Worm (Caenorhabditis elegans) whole organism, L2 larva: Measurements from ENCODE around the gene D2062.1.
"Not testable (repeated sequence)": the region's sequence is repeated elsewhere in the genome, so short reads cannot be mapped to it uniquely, and the experiment has no call there.

Source experiments
- C34F6.9 ChIP-seq: fragments of 150-350 bp; optimal IDR thresholded peaks from 2 replicates; lab custom pipeline; 2014; ENCODE audit warnings: missing biosample characterization, missing genetic modification characterization
- F13H6.1 ChIP-seq: sonication (generic microtip); optimal IDR thresholded peaks from 2 replicates; lab custom pipeline; 2016; ENCODE audit warnings: missing genetic modification characterization, missing compliant biosample characterization
- alr-1 ChIP-seq: fragments of 150-350 bp; optimal IDR thresholded peaks from 2 replicates; lab custom pipeline; 2014; ENCODE audit warnings: missing biosample characterization, missing genetic modification characterization
- aly-2 ChIP-seq: fragments of 150-350 bp; optimal IDR thresholded peaks from 2 replicates; lab custom pipeline; 2014; ENCODE audit warnings: missing biosample characterization, missing genetic modification characterization
- blmp-1 ChIP-seq: sonication (generic microtip); optimal IDR thresholded peaks from 2 replicates; lab custom pipeline; 2017; ENCODE audit warnings: missing genetic modification characterization, mild to moderate bottlenecking, missing compliant biosample characterization, antibody characterized with exemption, moderate library complexity; ENCODE audit not compliant: insufficient read depth
- ceh-16 ChIP-seq: fragments of 150-350 bp; optimal IDR thresholded peaks from 2 replicates; lab custom pipeline; 2014; ENCODE audit warnings: missing biosample characterization, missing genetic modification characterization
- ceh-82 ChIP-seq: fragments of 150-350 bp; optimal IDR thresholded peaks from 2 replicates; lab custom pipeline; 2014; ENCODE audit warnings: missing biosample characterization, missing genetic modification characterization
- dmd-4 ChIP-seq: sonication (generic microtip); optimal IDR thresholded peaks from 2 replicates; lab custom pipeline; 2017; ENCODE audit warnings: missing biosample characterization, missing genetic modification characterization
- egl-27 ChIP-seq: sonication (generic microtip); optimal IDR thresholded peaks from 3 replicates; lab custom pipeline; 2017; ENCODE audit warnings: missing biosample characterization, missing genetic modification reagents, missing genetic modification characterization
- elt-1 ChIP-seq: fragments of 150-350 bp; optimal IDR thresholded peaks from 2 replicates; lab custom pipeline; 2014; ENCODE audit warnings: missing biosample characterization, missing genetic modification characterization
- elt-3 ChIP-seq: sonication (generic microtip); optimal IDR thresholded peaks from 2 replicates; lab custom pipeline; 2017; ENCODE audit warnings: missing biosample characterization, missing genetic modification characterization
- fos-1 ChIP-seq: fragments of 150-350 bp; optimal IDR thresholded peaks from 2 replicates; lab custom pipeline; 2014; ENCODE audit warnings: missing biosample characterization, missing genetic modification characterization
- gmeb-1 ChIP-seq: fragments of 150-350 bp; optimal IDR thresholded peaks from 2 replicates; lab custom pipeline; 2014; ENCODE audit warnings: missing biosample characterization, missing genetic modification characterization
- lin-13 ChIP-seq: fragments of 150-350 bp; optimal IDR thresholded peaks from 2 replicates; lab custom pipeline; 2014; ENCODE audit warnings: missing biosample characterization, missing genetic modification reagents, missing genetic modification characterization
- lin-39 ChIP-seq: fragments of 150-350 bp; optimal IDR thresholded peaks from 2 replicates; lab custom pipeline; 2014; ENCODE audit warnings: missing biosample characterization, missing genetic modification reagents, missing genetic modification characterization
- lsy-2 ChIP-seq, 2 experiments: fragments of 150-350 bp in 1 of 2; sonication (generic microtip) in 1 of 2; optimal IDR thresholded peaks; 2 replicates each; lab custom pipeline; 2014 to 2017; ENCODE audit warnings: missing biosample characterization in 2 of 2, missing genetic modification characterization in 2 of 2
- mab-5 ChIP-seq: fragments of 150-350 bp; optimal IDR thresholded peaks from 2 replicates; lab custom pipeline; 2014; ENCODE audit warnings: missing biosample characterization, missing genetic modification characterization
- mbf-1 ChIP-seq: sonication (generic microtip); optimal IDR thresholded peaks from 2 replicates; lab custom pipeline; 2017; ENCODE audit warnings: missing biosample characterization, missing genetic modification characterization
- mdl-1 ChIP-seq, 2 experiments: fragments of 150-350 bp in 1 of 2; sonication (generic microtip) in 1 of 2; optimal IDR thresholded peaks; 2 replicates each; lab custom pipeline; 2017; ENCODE audit warnings: missing biosample characterization in 2 of 2, missing genetic modification characterization in 2 of 2
- nhr-10 ChIP-seq: sonication (generic microtip); optimal IDR thresholded peaks from 2 replicates; lab custom pipeline; 2017; ENCODE audit warnings: missing biosample characterization, missing genetic modification characterization
- nhr-11 ChIP-seq: fragments of 150-350 bp; optimal IDR thresholded peaks from 2 replicates; lab custom pipeline; 2014; ENCODE audit warnings: missing biosample characterization, missing genetic modification characterization
- nhr-12 ChIP-seq: fragments of 150-350 bp; optimal IDR thresholded peaks from 2 replicates; lab custom pipeline; 2014; ENCODE audit warnings: missing biosample characterization, missing genetic modification characterization
- nhr-129 ChIP-seq: fragments of 150-350 bp; optimal IDR thresholded peaks from 2 replicates; lab custom pipeline; 2014; ENCODE audit warnings: missing biosample characterization, missing genetic modification characterization
- nhr-21 ChIP-seq: fragments of 150-350 bp; optimal IDR thresholded peaks from 2 replicates; lab custom pipeline; 2014; ENCODE audit warnings: missing biosample characterization, missing genetic modification characterization
- nhr-23 ChIP-seq: fragments of 150-350 bp; optimal IDR thresholded peaks from 2 replicates; lab custom pipeline; 2014; ENCODE audit warnings: missing biosample characterization, missing genetic modification reagents, missing genetic modification characterization
- nhr-237 ChIP-seq: fragments of 150-350 bp; optimal IDR thresholded peaks from 2 replicates; lab custom pipeline; 2014; ENCODE audit warnings: missing biosample characterization, missing genetic modification characterization
- nhr-6 ChIP-seq: fragments of 150-350 bp; optimal IDR thresholded peaks from 2 replicates; lab custom pipeline; 2014; ENCODE audit warnings: missing biosample characterization, missing genetic modification characterization
- nhr-77 ChIP-seq: fragments of 150-350 bp; optimal IDR thresholded peaks from 2 replicates; lab custom pipeline; 2014; ENCODE audit warnings: missing biosample characterization, missing genetic modification characterization
- peb-1 ChIP-seq: fragments of 150-350 bp; optimal IDR thresholded peaks from 2 replicates; lab custom pipeline; 2014; ENCODE audit warnings: missing biosample characterization, missing genetic modification characterization
- sem-4 ChIP-seq: fragments of 150-350 bp; optimal IDR thresholded peaks from 2 replicates; lab custom pipeline; 2014; ENCODE audit warnings: missing biosample characterization, missing genetic modification reagents, missing genetic modification characterization
- sma-3 ChIP-seq: sonication (generic microtip); optimal IDR thresholded peaks from 2 replicates; lab custom pipeline; 2016; ENCODE audit warnings: missing genetic modification reagents, missing genetic modification characterization, missing compliant biosample characterization
- sma-9 ChIP-seq, 2 experiments: fragments of 150-350 bp in 1 of 2; sonication (generic microtip) in 1 of 2; optimal IDR thresholded peaks; 2 replicates each; lab custom pipeline; 2014 to 2016; ENCODE audit warnings: missing genetic modification characterization in 2 of 2, mild to moderate bottlenecking in 1 of 2, missing biosample characterization in 1 of 2, missing compliant biosample characterization in 1 of 2, missing genetic modification reagents in 1 of 2, moderate library complexity in 1 of 2
- unc-39 ChIP-seq: fragments of 150-350 bp; optimal IDR thresholded peaks from 2 replicates; lab custom pipeline; 2014; ENCODE audit warnings: missing biosample characterization, missing genetic modification characterization
- unc-55 ChIP-seq: fragments of 150-350 bp; sonication (generic microtip); optimal IDR thresholded peaks from 3 replicates; lab custom pipeline; 2014; ENCODE audit warnings: missing biosample characterization, missing genetic modification reagents, missing genetic modification characterization
- zag-1 ChIP-seq: fragments of 150-350 bp; optimal IDR thresholded peaks from 2 replicates; lab custom pipeline; 2014; ENCODE audit warnings: missing biosample characterization, missing genetic modification characterization
- ztf-1 ChIP-seq: fragments of 200-800 bp; sonication (Bioruptor generic); conservative IDR thresholded peaks from 2 replicates; pipeline ENCODE4 v1.3.6; 2022; ENCODE audit warnings: missing genetic modification characterization, missing compliant biosample characterization
- ztf-11 ChIP-seq: sonication (generic microtip); optimal IDR thresholded peaks from 2 replicates; lab custom pipeline; 2017; ENCODE audit warnings: missing biosample characterization, missing genetic modification characterization
- ztf-4 ChIP-seq: fragments of 150-350 bp; optimal IDR thresholded peaks from 2 replicates; lab custom pipeline; 2014; ENCODE audit warnings: missing biosample characterization, missing genetic modification characterization

D2062.1 gene

DNA sequence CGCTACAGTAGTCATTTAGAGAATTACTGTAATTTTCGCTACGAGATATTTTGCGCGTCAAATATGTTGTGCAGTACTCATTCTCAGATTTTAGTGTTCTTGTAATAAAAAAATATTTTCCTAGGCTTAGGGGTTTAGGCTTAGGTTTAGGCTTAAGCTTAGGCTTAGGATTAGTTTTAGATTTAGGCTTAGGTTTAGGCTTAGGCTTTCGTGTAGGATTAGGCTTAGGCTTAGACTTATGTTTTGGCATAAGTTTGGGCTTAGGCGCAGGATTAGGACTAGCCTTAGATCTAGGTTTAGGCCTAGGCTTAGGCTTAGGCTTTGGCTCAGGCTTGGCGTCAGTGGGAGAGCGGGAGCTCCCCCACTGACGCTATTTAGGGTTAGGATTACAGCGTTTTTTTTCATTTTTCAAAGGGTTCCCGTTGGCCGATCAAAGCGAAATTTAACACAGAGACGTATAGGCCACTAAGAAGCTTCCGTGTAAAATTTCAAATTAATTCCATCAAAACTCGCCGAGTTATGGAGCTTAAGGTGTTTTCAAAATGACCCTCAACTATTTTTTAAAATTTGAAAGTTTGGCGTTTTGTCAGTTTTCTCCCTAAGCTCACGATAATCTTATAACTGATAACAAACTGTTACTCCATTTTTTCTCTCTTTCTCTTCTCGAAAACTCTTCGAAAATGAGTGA is 8.3 kb downstream of the D2062.1 start, which contains the start of gene F22E5.8:
Gene F22E5.8, plus strand, starts transcription at position 638 of the 688 bp plus-strand sequence.
- not testable (repeated sequence) for TF ChIP-seq ceh-16, blmp-1, C34F6.9 (tag; lab: Kevin White, UChicago)
- TF ChIP-seq, all 48 proteins: peak for 0; not testable (repeated sequence) for 48

DNA sequence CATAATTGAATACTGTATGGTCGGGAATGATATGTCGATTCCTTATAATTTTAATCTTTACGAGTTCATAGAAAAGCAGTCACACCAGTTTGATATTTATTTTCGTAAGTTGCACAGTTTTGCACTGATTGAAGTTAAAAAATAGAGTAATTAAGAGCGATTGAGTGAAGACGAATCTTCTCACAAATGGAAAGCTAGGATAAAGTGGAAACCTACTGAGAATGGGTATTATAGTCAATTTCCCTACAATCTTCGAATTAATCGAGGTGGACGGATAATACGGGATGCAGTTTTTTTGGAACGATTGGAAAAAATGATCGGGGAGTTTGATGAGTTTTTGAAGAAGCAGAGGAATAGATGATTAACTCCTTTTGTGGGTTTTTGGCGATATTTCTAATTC is 9.7 kb downstream of the D2062.1 start, which contains the start of gene F22E5.23:
Gene F22E5.23, plus strand, starts transcription at position 301 of the 400 bp plus-strand sequence.
- TF ChIP-seq mab-5 (no peak), elt-3 (no peak), unc-55 (GFP tag; lab: Kevin White, UChicago) (no peak), sma-9 (GFP tag; optimal IDR thresholded peaks at IDR 0.05; lab: Kevin White, UChicago) (no peak), sma-9 (tag; optimal IDR thresholded peaks at IDR 0.05; lab: Kevin White, UChicago) (no peak), nhr-12 (no peak), lsy-2 (tag; optimal IDR thresholded peaks at IDR 0.05; lab: Kevin White, UChicago) (no peak), peb-1 (tag; lab: Kevin White, UChicago) (no peak), egl-27 (no peak), sma-3 (GFP tag; lab: Kevin White, UChicago) (no peak), mdl-1 (tag; optimal IDR thresholded peaks at IDR 0.05; lab: Kevin White, UChicago) (no peak), zag-1 (tag; lab: Kevin White, UChicago) (no peak), gmeb-1 (tag; lab: Kevin White, UChicago) (no peak), F13H6.1 (tag; lab: Kevin White, UChicago) (no peak), aly-2 (tag; lab: Kevin White, UChicago) (no peak), ceh-82 (tag; lab: Kevin White, UChicago) (no peak), elt-1 (no peak)

DNA sequence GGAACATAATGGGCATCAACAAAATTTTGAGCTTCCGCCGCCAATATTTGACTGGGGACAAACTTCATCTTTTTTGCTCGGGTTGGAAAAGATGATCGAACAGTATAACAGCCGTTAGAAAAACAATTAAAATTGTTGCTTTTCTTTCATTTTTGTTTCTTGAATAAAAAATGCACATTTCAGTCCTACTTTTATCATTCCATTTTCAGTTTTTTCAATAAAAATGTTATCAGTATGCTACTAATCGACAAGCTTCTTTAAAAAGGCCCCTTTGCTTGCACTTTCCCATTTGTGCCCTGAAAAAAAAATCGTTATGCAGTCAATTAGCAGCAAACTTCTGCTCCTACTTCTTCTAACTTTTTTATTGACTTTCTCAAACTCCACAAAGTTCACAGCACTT is 10.5 kb downstream of the D2062.1 start, which contains the start of gene F22E5.7:
Gene F22E5.7, plus strand, starts transcription at position 301 of the 400 bp plus-strand sequence.
- TF ChIP-seq elt-3 (no peak), sem-4 (tag; lab: Kevin White, UChicago) (no peak), ceh-16 (tag; lab: Kevin White, UChicago) (no peak), alr-1 (tag; lab: Kevin White, UChicago) (no peak), F13H6.1 (tag; lab: Kevin White, UChicago) (no peak), nhr-11 (no peak), mdl-1 (tag; optimal IDR thresholded peaks at IDR 0.05; lab: Kevin White, UChicago) (no peak), lin-13 (GFP tag; lab: Kevin White, UChicago) (no peak), sma-9 (GFP tag; optimal IDR thresholded peaks at IDR 0.05; lab: Kevin White, UChicago) (no peak), sma-9 (tag; optimal IDR thresholded peaks at IDR 0.05; lab: Kevin White, UChicago) (no peak), fos-1 (tag; lab: Kevin White, UChicago) (no peak), ceh-82 (tag; lab: Kevin White, UChicago) (no peak), ztf-11 (tag; lab: Kevin White, UChicago) (no peak), dmd-4 (tag; lab: Kevin White, UChicago) (no peak), unc-55 (GFP tag; lab: Kevin White, UChicago) (no peak), ztf-1 (GFP tag; lab: Robert Waterston, UW) (no peak), nhr-23 (no peak), unc-39 (tag; lab: Kevin White, UChicago) (no peak), lin-39 (no peak), nhr-237 (no peak), nhr-10 (tag; lab: Kevin White, UChicago) (no peak)

DNA sequence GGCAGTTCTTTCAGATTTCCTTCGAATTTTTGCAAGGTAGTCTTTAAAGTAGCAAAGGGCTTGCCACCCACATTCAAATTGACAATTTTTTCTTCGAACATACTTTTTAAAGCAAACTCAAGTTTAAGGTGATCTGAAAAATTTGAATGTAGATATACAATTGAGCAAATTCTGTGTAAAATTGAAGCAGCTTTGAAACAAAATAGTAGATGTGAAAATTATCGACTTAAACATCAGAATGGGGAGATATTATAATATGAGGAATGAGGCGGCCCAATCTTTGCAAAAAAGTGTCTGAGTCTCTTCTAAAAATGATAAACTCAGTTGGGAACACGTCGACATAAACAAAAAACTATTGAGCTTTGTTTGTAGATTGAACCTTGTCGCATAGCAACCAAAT is 13.2 kb downstream of the D2062.1 start, which contains the start of gene F22E5.11:
Gene F22E5.11, minus strand, starts transcription at position 101 of the 400 bp plus-strand sequence.
- no peak for TF ChIP-seq ztf-4 (tag; lab: Kevin White, UChicago)
- no peak for TF ChIP-seq nhr-6 (tag; lab: Kevin White, UChicago)
- no peak for TF ChIP-seq ceh-82 (tag; lab: Kevin White, UChicago)
- no peak for TF ChIP-seq peb-1 (tag; lab: Kevin White, UChicago)
- no peak for TF ChIP-seq nhr-129 (tag; lab: Kevin White, UChicago)
- TF ChIP-seq ztf-11 (tag; lab: Kevin White, UChicago) = no peak
- no peak for TF ChIP-seq mbf-1 (tag; lab: Kevin White, UChicago)
- no peak for TF ChIP-seq elt-1
- no peak for TF ChIP-seq blmp-1 (tag; lab: Kevin White, UChicago)
- no peak for TF ChIP-seq nhr-11
- TF ChIP-seq nhr-21 (tag; lab: Kevin White, UChicago) = no peak
- TF ChIP-seq fos-1 (tag; lab: Kevin White, UChicago) = no peak
- no peak for TF ChIP-seq unc-39 (tag; lab: Kevin White, UChicago)
- no peak for TF ChIP-seq aly-2 (tag; lab: Kevin White, UChicago)
- TF ChIP-seq mdl-1 (tag; optimal IDR thresholded peaks at IDR 0.05; lab: Kevin White, UChicago) = no peak
- TF ChIP-seq nhr-77 (tag; lab: Kevin White, UChicago) = no peak
